Fruit fly (Drosophila melanogaster): ENCODE measurements around the gene CG7102.

- TF ChIP-seq cic (GFP tag; optimal IDR thresholded peaks at IDR 0.05) (no peak), CG12768 (GFP tag; optimal IDR thresholded peaks at IDR 0.05) (no peak), CG7045 (GFP tag; optimal IDR thresholded peaks at IDR 0.05) (no peak), CG33017 (tag; optimal IDR thresholded peaks at IDR 0.05) (no peak), Hr96 (GFP tag; optimal IDR thresholded peaks at IDR 0.05) (no peak), cnc (optimal IDR thresholded peaks at IDR 0.05) (no peak), CG5204 (GFP tag; optimal IDR thresholded peaks at IDR 0.05) (no peak)
These were observed 1.4 kb downstream of the CG7102 start for dm6 chr2L:7885952-7886351.
